Worm (Caenorhabditis elegans) whole organism, L3 larva: ENCODE data around the gene nsy-1.

Source experiments
- R02D3.7 ChIP-seq: fragments of 150-350 bp; optimal IDR thresholded peaks from 2 replicates; lab custom pipeline; 2014; ENCODE audit warnings: missing biosample characterization, missing genetic modification characterization
- ZK546.5 ChIP-seq: sonication (generic microtip); optimal IDR thresholded peaks from 2 replicates; lab custom pipeline; 2017; ENCODE audit warnings: missing biosample characterization, missing genetic modification characterization
- aly-2 ChIP-seq: fragments of 150-350 bp; optimal IDR thresholded peaks from 2 replicates; lab custom pipeline; 2014; ENCODE audit warnings: missing biosample characterization, missing genetic modification characterization
- ama-1 ChIP-seq: fragments of 150-350 bp; optimal IDR thresholded peaks from 2 replicates; lab custom pipeline; 2018
- ceh-16 ChIP-seq: sonication (generic microtip); optimal IDR thresholded peaks from 2 replicates; lab custom pipeline; 2017; ENCODE audit warnings: missing biosample characterization, missing genetic modification characterization
- ceh-28 ChIP-seq: fragments of 150-350 bp; optimal IDR thresholded peaks from 2 replicates; lab custom pipeline; 2014; ENCODE audit warnings: missing biosample characterization, missing genetic modification reagents, missing genetic modification characterization
- ceh-82 ChIP-seq: fragments of 150-350 bp; optimal IDR thresholded peaks from 2 replicates; lab custom pipeline; 2014; ENCODE audit warnings: missing biosample characterization, missing genetic modification characterization
- ceh-9 ChIP-seq: sonication (generic microtip); optimal IDR thresholded peaks from 2 replicates; lab custom pipeline; 2018; ENCODE audit warnings: missing biosample characterization, missing genetic modification characterization
- daf-12 ChIP-seq: fragments of 150-350 bp; optimal IDR thresholded peaks from 2 replicates; lab custom pipeline; 2014; ENCODE audit warnings: missing biosample characterization, missing genetic modification reagents, missing genetic modification characterization
- egl-27 ChIP-seq: sonication (generic microtip); optimal IDR thresholded peaks from 4 replicates; lab custom pipeline; 2017; ENCODE audit warnings: missing biosample characterization, missing genetic modification reagents, missing genetic modification characterization
- egl-5 ChIP-seq: fragments of 150-350 bp; optimal IDR thresholded peaks from 2 replicates; lab custom pipeline; 2017; ENCODE audit warnings: missing biosample characterization, missing genetic modification reagents, missing genetic modification characterization, inconsistent platforms
- elt-1 ChIP-seq: fragments of 150-350 bp; optimal IDR thresholded peaks from 2 replicates; lab custom pipeline; 2014; ENCODE audit warnings: missing biosample characterization, missing genetic modification characterization
- elt-2 ChIP-seq: sonication (generic microtip); optimal IDR thresholded peaks from 2 replicates; lab custom pipeline; 2016; ENCODE audit warnings: missing genetic modification reagents, mild to moderate bottlenecking, missing genetic modification characterization, missing compliant biosample characterization
- elt-3 ChIP-seq, 3 experiments: fragments of 150-350 bp in 1 of 3; sonication (generic microtip) in 2 of 3; optimal IDR thresholded peaks; 2 replicates in 2 of 3; 4 replicates in 1 of 3; lab custom pipeline; 2014 to 2017; ENCODE audit warnings: missing biosample characterization in 3 of 3, missing genetic modification characterization in 3 of 3
- eor-1 ChIP-seq, 2 experiments: fragments of 150-350 bp; optimal IDR thresholded peaks; 2 replicates each; lab custom pipeline; 2014 to 2018; ENCODE audit warnings: missing biosample characterization in 2 of 2, missing genetic modification characterization in 2 of 2
- fkh-10 ChIP-seq: sonication (generic microtip); optimal IDR thresholded peaks from 2 replicates; lab custom pipeline; 2017; ENCODE audit warnings: missing biosample characterization, missing genetic modification reagents, missing genetic modification characterization
- fkh-2 ChIP-seq: fragments of 150-350 bp; optimal IDR thresholded peaks from 2 replicates; lab custom pipeline; 2014; ENCODE audit warnings: missing biosample characterization, missing genetic modification reagents, missing genetic modification characterization
- fos-1 ChIP-seq: fragments of 150-350 bp; optimal IDR thresholded peaks from 2 replicates; lab custom pipeline; 2014; ENCODE audit warnings: missing biosample characterization, missing genetic modification characterization
- hmg-11 ChIP-seq: sonication (generic microtip); optimal IDR thresholded peaks from 2 replicates; lab custom pipeline; 2016; ENCODE audit warnings: missing genetic modification characterization, missing compliant biosample characterization
- jun-1 ChIP-seq: fragments of 150-350 bp; optimal IDR thresholded peaks from 2 replicates; lab custom pipeline; 2014; ENCODE audit warnings: missing biosample characterization, missing genetic modification reagents, missing genetic modification characterization
- lin-15B ChIP-seq: fragments of 150-350 bp; optimal IDR thresholded peaks from 2 replicates; lab custom pipeline; 2014; ENCODE audit warnings: missing biosample characterization, missing genetic modification characterization
- lin-39 ChIP-seq: fragments of 150-350 bp; optimal IDR thresholded peaks from 2 replicates; lab custom pipeline; 2018; ENCODE audit warnings: missing biosample characterization, missing genetic modification reagents, missing genetic modification characterization
- lsy-12 ChIP-seq: sonication (generic microtip); optimal IDR thresholded peaks from 2 replicates; lab custom pipeline; 2016; ENCODE audit warnings: mild to moderate bottlenecking, missing genetic modification characterization, missing compliant biosample characterization
- mdl-1 ChIP-seq: fragments of 150-350 bp; optimal IDR thresholded peaks from 2 replicates; lab custom pipeline; 2014; ENCODE audit warnings: missing biosample characterization, missing genetic modification characterization
- mml-1 ChIP-seq: fragments of 150-350 bp; sonication (generic microtip); optimal IDR thresholded peaks from 3 replicates; lab custom pipeline; 2014; ENCODE audit warnings: missing biosample characterization, missing genetic modification characterization
- nfya-1 ChIP-seq: sonication (generic microtip); optimal IDR thresholded peaks from 2 replicates; lab custom pipeline; 2017; ENCODE audit warnings: missing genetic modification characterization, mild to moderate bottlenecking, missing compliant biosample characterization, antibody characterized with exemption, moderate library complexity; ENCODE audit not compliant: insufficient read depth
- nhr-11 ChIP-seq: fragments of 150-350 bp; optimal IDR thresholded peaks from 2 replicates; lab custom pipeline; 2014; ENCODE audit warnings: missing biosample characterization, missing genetic modification characterization
- nhr-12 ChIP-seq: fragments of 150-350 bp; optimal IDR thresholded peaks from 2 replicates; lab custom pipeline; 2014; ENCODE audit warnings: missing biosample characterization, missing genetic modification characterization
- nhr-23 ChIP-seq: fragments of 150-350 bp; optimal IDR thresholded peaks from 2 replicates; lab custom pipeline; 2014; ENCODE audit warnings: missing biosample characterization, missing genetic modification reagents, missing genetic modification characterization
- nhr-237 ChIP-seq: fragments of 150-350 bp; optimal IDR thresholded peaks from 2 replicates; lab custom pipeline; 2014; ENCODE audit warnings: missing biosample characterization, missing genetic modification characterization
- nhr-25 ChIP-seq: sonication (generic microtip); optimal IDR thresholded peaks from 2 replicates; lab custom pipeline; 2017; ENCODE audit warnings: missing biosample characterization, missing genetic modification characterization
- nhr-28 ChIP-seq: fragments of 150-350 bp; optimal IDR thresholded peaks from 2 replicates; lab custom pipeline; 2014; ENCODE audit warnings: missing biosample characterization, missing genetic modification characterization
- nhr-43 ChIP-seq: sonication (generic microtip); optimal IDR thresholded peaks from 2 replicates; lab custom pipeline; 2016; ENCODE audit warnings: mild to moderate bottlenecking, missing genetic modification characterization, missing compliant biosample characterization; ENCODE audit not compliant: poor library complexity, severe bottlenecking
- nhr-67 ChIP-seq: fragments of 150-350 bp; optimal IDR thresholded peaks from 2 replicates; lab custom pipeline; 2014; ENCODE audit warnings: missing biosample characterization, missing genetic modification characterization
- nhr-76 ChIP-seq: fragments of 150-350 bp; sonication (generic microtip); optimal IDR thresholded peaks from 5 replicates; lab custom pipeline; 2014; ENCODE audit warnings: missing biosample characterization, missing genetic modification characterization
- nhr-77 ChIP-seq: fragments of 150-350 bp; optimal IDR thresholded peaks from 2 replicates; lab custom pipeline; 2014; ENCODE audit warnings: missing biosample characterization, missing genetic modification characterization
- pha-4 ChIP-seq: fragments of 150-350 bp; optimal IDR thresholded peaks from 2 replicates; lab custom pipeline; 2014; ENCODE audit warnings: missing biosample characterization, missing genetic modification reagents, missing genetic modification characterization
- pqm-1 ChIP-seq: fragments of 150-350 bp; optimal IDR thresholded peaks from 2 replicates; lab custom pipeline; 2017; ENCODE audit warnings: missing biosample characterization, missing genetic modification characterization, inconsistent platforms
- sea-2 ChIP-seq: fragments of 150-350 bp; sonication (generic microtip); optimal IDR thresholded peaks from 4 replicates; lab custom pipeline; 2014; ENCODE audit warnings: missing biosample characterization, missing genetic modification reagents, missing genetic modification characterization
- skn-1 ChIP-seq: fragments of 150-350 bp; optimal IDR thresholded peaks from 2 replicates; lab custom pipeline; 2014; ENCODE audit warnings: missing biosample characterization, missing genetic modification characterization
- snpc-4 ChIP-seq: fragments of 150-350 bp; optimal IDR thresholded peaks from 2 replicates; lab custom pipeline; 2014; ENCODE audit warnings: missing biosample characterization, missing genetic modification characterization
- tbx-2 ChIP-seq: sonication (generic microtip); optimal IDR thresholded peaks from 2 replicates; lab custom pipeline; 2016; ENCODE audit warnings: mild to moderate bottlenecking, missing genetic modification characterization, missing compliant biosample characterization
- unc-39 ChIP-seq: sonication (generic microtip); optimal IDR thresholded peaks from 4 replicates; lab custom pipeline; 2017; ENCODE audit warnings: missing biosample characterization, missing genetic modification characterization
- unc-62 ChIP-seq: fragments of 150-350 bp; sonication (generic microtip); optimal IDR thresholded peaks from 4 replicates; lab custom pipeline; 2014; ENCODE audit warnings: missing biosample characterization, missing genetic modification reagents, missing genetic modification characterization
- zag-1 ChIP-seq: fragments of 150-350 bp; optimal IDR thresholded peaks from 2 replicates; lab custom pipeline; 2014; ENCODE audit warnings: missing biosample characterization, missing genetic modification characterization
- ztf-11 ChIP-seq: fragments of 150-350 bp; optimal IDR thresholded peaks from 2 replicates; lab custom pipeline; 2014; ENCODE audit warnings: missing biosample characterization, missing genetic modification characterization
- ztf-4 ChIP-seq: fragments of 150-350 bp; optimal IDR thresholded peaks from 2 replicates; lab custom pipeline; 2014; ENCODE audit warnings: missing biosample characterization, missing genetic modification characterization

nsy-1 gene

ce11 chrII:5014399-5014798 lies 8.2 kb upstream of the nsy-1 start, which contains the start of gene F59A6.2:
Gene F59A6.2 (plus strand): TSS chrII:5014699.
- no peak for TF ChIP-seq egl-5 (tag; lab: Kevin White, UChicago)
- TF ChIP-seq, all 47 proteins: peak for 0

- no peak for TF ChIP-seq ztf-11 (tag; lab: Kevin White, UChicago)
- TF ChIP-seq lsy-12 (tag; lab: Kevin White, UChicago) = no peak
- no peak for TF ChIP-seq nhr-11
- TF ChIP-seq snpc-4 = no peak
- no peak for TF ChIP-seq nhr-76 (tag; lab: Kevin White, UChicago)
- TF ChIP-seq unc-39 (tag; lab: Kevin White, UChicago) = no peak
- TF ChIP-seq, all 47 proteins: peak for 0
Observed at ce11 chrII:5016144-5016543, 6.4 kb upstream of the nsy-1 start.

DNA sequence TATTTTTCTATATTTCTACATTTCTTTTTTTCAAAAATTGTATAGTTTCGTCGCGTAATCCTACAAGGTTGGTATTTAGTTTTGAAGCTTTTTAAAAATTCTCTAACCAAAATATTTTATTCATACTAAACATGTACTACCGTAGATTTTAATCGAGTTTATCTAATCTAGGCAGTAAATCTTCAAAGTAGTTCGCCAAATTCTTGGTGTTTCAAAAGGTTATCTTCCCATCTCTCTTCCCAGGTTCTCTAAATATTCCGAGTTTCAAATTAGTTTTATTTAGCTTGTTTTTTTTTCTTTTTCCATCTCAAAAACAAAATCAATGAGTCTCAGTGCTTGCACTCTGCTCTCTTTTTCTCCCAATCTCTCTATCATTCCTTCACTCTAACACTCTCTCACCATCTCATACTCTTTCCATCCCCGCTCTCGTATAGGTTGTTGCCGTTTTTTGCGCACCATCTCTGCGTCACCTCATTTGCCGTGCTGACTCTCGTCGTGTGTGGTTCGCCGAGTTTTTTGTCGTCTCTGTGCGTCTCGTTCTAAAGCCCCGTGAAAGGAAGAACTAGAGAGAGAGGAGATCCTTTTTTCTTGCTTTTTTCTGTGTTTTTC lies 5.5 kb upstream of the nsy-1 start:
- TF ChIP-seq lin-15B (peak; percentile 56), daf-12 (no peak), nhr-25 (tag; lab: Kevin White, UChicago) (peak; percentile 15), hmg-11 (tag; lab: Kevin White, UChicago) (peak; percentile 94), fos-1 (tag; lab: Kevin White, UChicago) (no peak), jun-1 (tag; lab: Kevin White, UChicago) (peak; percentile 36), nhr-43 (tag; lab: Kevin White, UChicago) (peak; percentile 15), ceh-82 (tag; lab: Kevin White, UChicago) (no peak), ZK546.5 (tag; lab: Kevin White, UChicago) (no peak), lsy-12 (tag; lab: Kevin White, UChicago) (no peak), nhr-11 (no peak), pqm-1 (tag; lab: Kevin White, UChicago) (no peak), egl-27 (tag; lab: Kevin White, UChicago) (no peak), elt-3 (tag; optimal IDR thresholded peaks at IDR 0.05; lab: Kevin White, UChicago) (no peak), nhr-28 (tag; lab: Kevin White, UChicago) (no peak), elt-1 (peak; percentile 90), ceh-9 (tag; lab: Kevin White, UChicago) (no peak), mml-1 (tag; lab: Kevin White, UChicago) (no peak), sea-2 (GFP tag; lab: Kevin White, UChicago) (peak; percentile 22), nhr-77 (no peak), tbx-2 (tag; lab: Kevin White, UChicago) (no peak), pha-4 (tag; lab: Kevin White, UChicago) (peak; percentile 43), unc-39 (tag; lab: Kevin White, UChicago) (no peak), ztf-11 (tag; lab: Kevin White, UChicago) (no peak), egl-5 (tag; lab: Kevin White, UChicago) (peak; percentile 42), ceh-16 (tag; lab: Kevin White, UChicago) (no peak), ztf-4 (tag; lab: Kevin White, UChicago) (peak; percentile 57), ceh-28 (tag; lab: Kevin White, UChicago) (peak; percentile 58), fkh-2 (tag; lab: Kevin White, UChicago) (peak; percentile 6), mdl-1 (tag; lab: Kevin White, UChicago) (no peak), nhr-67 (tag; lab: Kevin White, UChicago) (no peak), nhr-76 (tag; lab: Kevin White, UChicago) (no peak), nhr-23 (tag; lab: Kevin White, UChicago) (peak; percentile 60), elt-2 (tag; lab: Kevin White, UChicago) (peak; percentile 93), fkh-10 (GFP tag; lab: Kevin White, UChicago) (no peak), snpc-4 (peak; percentile 44), ama-1 (lab: Kevin White, UChicago) (no peak), zag-1 (tag; lab: Kevin White, UChicago) (no peak), eor-1 (tag; optimal IDR thresholded peaks at IDR 0.05; lab: Kevin White, UChicago) (no peak), nfya-1 (tag; lab: Kevin White, UChicago) (peak; percentile 89), skn-1 (peak; percentile 38), unc-62 (GFP tag; lab: Kevin White, UChicago) (peak; percentile 46), R02D3.7 (tag; lab: Kevin White, UChicago) (peak; percentile 22), nhr-237 (tag; lab: Kevin White, UChicago) (no peak), aly-2 (tag; lab: Kevin White, UChicago) (no peak), lin-39 (peak; percentile 43), nhr-12 (tag; lab: Kevin White, UChicago) (no peak)
